Worm (Caenorhabditis elegans) whole organism, L4/young adult: ENCODE data around the gene kbp-1.

Experiments
- W03F9.2 ChIP-seq: fragments of 150-350 bp; optimal IDR thresholded peaks from 2 replicates; lab custom pipeline; 2014; ENCODE audit warnings: missing biosample characterization, missing genetic modification characterization
- dao-5 ChIP-seq: sonication (generic microtip); optimal IDR thresholded peaks from 2 replicates; lab custom pipeline; 2016; ENCODE audit warnings: missing genotype, missing genetic modification characterization, moderate library complexity, missing compliant biosample characterization
- him-1 ChIP-seq: sonication (generic microtip); optimal IDR thresholded peaks from 2 replicates; lab custom pipeline; 2016; ENCODE audit warnings: missing genotype, missing genetic modification reagents, missing genetic modification characterization, missing compliant biosample characterization

kbp-1 gene

ce11 chrIII:6871668-6872067, 2.2 kb downstream of the kbp-1 start:
- TF ChIP-seq dao-5 (tag; lab: Kevin White, UChicago) (no peak), him-1 (tag; lab: Kevin White, UChicago) (no peak), W03F9.2 (tag; lab: Kevin White, UChicago) (no peak)

- TF ChIP-seq him-1 (tag; lab: Kevin White, UChicago) (peak; percentile 4), W03F9.2 (tag; lab: Kevin White, UChicago) (no peak)
Measured at ce11 chrIII:6872534-6873150, 3.2 kb downstream of the kbp-1 start, which contains the start of gene K04C2.3. Gene K04C2.3, plus strand, starts transcription at chrIII:6873089.

- TF ChIP-seq W03F9.2 (tag; lab: Kevin White, UChicago) (no peak), him-1 (tag; lab: Kevin White, UChicago) (peak; percentile 25), dao-5 (tag; lab: Kevin White, UChicago) (no peak)
Measured at ce11 chrIII:6873724-6874123, 4.3 kb downstream of the kbp-1 start.

- no peak for TF ChIP-seq W03F9.2 (tag; lab: Kevin White, UChicago)
- TF ChIP-seq dao-5 (tag; lab: Kevin White, UChicago): no peak
Measured at ce11 chrIII:6880797-6881196, 11.4 kb downstream of the kbp-1 start, which contains the start of gene K04C2.7. Gene K04C2.7, plus strand, starts transcription at chrIII:6881097.

ce11 chrIII:6881745-6882144, 12.3 kb downstream of the kbp-1 start:
- TF ChIP-seq him-1 (tag; lab: Kevin White, UChicago) (no peak), dao-5 (tag; lab: Kevin White, UChicago) (no peak), W03F9.2 (tag; lab: Kevin White, UChicago) (no peak)

ce11 chrIII:6884203-6884602, 14.8 kb downstream of the kbp-1 start, which contains the start of gene med-2:
Gene med-2, plus strand, starts transcription at chrIII:6884503.
- TF ChIP-seq him-1 (tag; lab: Kevin White, UChicago): no peak
- no peak for TF ChIP-seq dao-5 (tag; lab: Kevin White, UChicago)
- no peak for TF ChIP-seq W03F9.2 (tag; lab: Kevin White, UChicago)

- no peak for TF ChIP-seq him-1 (tag; lab: Kevin White, UChicago)
- TF ChIP-seq dao-5 (tag; lab: Kevin White, UChicago): no peak
- TF ChIP-seq W03F9.2 (tag; lab: Kevin White, UChicago): no peak
Measured at ce11 chrIII:6885889-6886288, 16.5 kb downstream of the kbp-1 start.

- TF ChIP-seq dao-5 (tag; lab: Kevin White, UChicago) (peak; percentile 53), him-1 (tag; lab: Kevin White, UChicago) (peak; percentile 51), W03F9.2 (tag; lab: Kevin White, UChicago) (peak; percentile 61)
Measured at ce11 chrIII:6887574-6887973, 18.1 kb downstream of the kbp-1 start.

ce11 chrIII:6888497-6888896, 19.1 kb downstream of the kbp-1 start:
- TF ChIP-seq dao-5 (tag; lab: Kevin White, UChicago): peak; percentile 79
- TF ChIP-seq him-1 (tag; lab: Kevin White, UChicago): no peak

- TF ChIP-seq W03F9.2 (tag; lab: Kevin White, UChicago): no peak
- TF ChIP-seq him-1 (tag; lab: Kevin White, UChicago): no peak
- no peak for TF ChIP-seq dao-5 (tag; lab: Kevin White, UChicago)
Measured at ce11 chrIII:6888999-6889824, 19.8 kb downstream of the kbp-1 start, which contains the start of the genes brd-1 and K04C2.2. Gene brd-1, minus strand, starts transcription at chrIII:6889504. Gene K04C2.2, plus strand, starts transcription at chrIII:6889774.

- no peak for TF ChIP-seq W03F9.2 (tag; lab: Kevin White, UChicago)
- no peak for TF ChIP-seq dao-5 (tag; lab: Kevin White, UChicago)
- no peak for TF ChIP-seq him-1 (tag; lab: Kevin White, UChicago)
Measured at ce11 chrIII:6891560-6891959, 22.1 kb downstream of the kbp-1 start, which contains the start of gene K04C2.5. Gene K04C2.5, minus strand, starts transcription at chrIII:6891660.

ce11 chrIII:6895166-6895565, 25.7 kb downstream of the kbp-1 start:
- peak; percentile 2 for TF ChIP-seq W03F9.2 (tag; lab: Kevin White, UChicago)
- no peak for TF ChIP-seq him-1 (tag; lab: Kevin White, UChicago)
- TF ChIP-seq dao-5 (tag; lab: Kevin White, UChicago): no peak

- TF ChIP-seq dao-5 (tag; lab: Kevin White, UChicago) (no peak), him-1 (tag; lab: Kevin White, UChicago) (no peak), W03F9.2 (tag; lab: Kevin White, UChicago) (no peak)
Measured at ce11 chrIII:6895677-6896076, 26.2 kb downstream of the kbp-1 start.
